Worm (Caenorhabditis elegans) whole organism, midembryonic: ENCODE data around the gene aex-4.
A peak's percentile ranks its signal among the peaks of the same experiment; 100 is the strongest.

Source experiments
- T22C8.4 ChIP-seq: fragments of 200-800 bp; sonication (Bioruptor generic); IDR thresholded peaks from 2 replicates; pipeline ENCODE4 v1.3.6; 2022; ENCODE audit warnings: missing genetic modification characterization, missing compliant biosample characterization
- cog-1 ChIP-seq: sonication (generic microtip); optimal IDR thresholded peaks from 2 replicates; lab custom pipeline; 2016; ENCODE audit warnings: missing genetic modification characterization, missing compliant biosample characterization
- flt-1 ChIP-seq: fragments of 200-800 bp; sonication (Bioruptor generic); IDR thresholded peaks from 2 replicates; pipeline ENCODE4 v1.3.6; 2022; ENCODE audit warnings: missing genetic modification characterization, missing compliant biosample characterization
- klf-2 ChIP-seq: fragments of 200-800 bp; sonication (Bioruptor generic); conservative IDR thresholded peaks from 2 replicates; pipeline ENCODE4 v1.3.6; 2022; ENCODE audit warnings: missing genetic modification reagents, missing genetic modification characterization, missing compliant biosample characterization
- med-1 ChIP-seq: sonication (generic microtip); optimal IDR thresholded peaks from 2 replicates; lab custom pipeline; 2017; ENCODE audit warnings: missing genetic modification characterization, mild to moderate bottlenecking, missing compliant biosample characterization, antibody characterized with exemption, missing genetic modification reagents; ENCODE audit not compliant: insufficient read depth
- ref-1 ChIP-seq: fragments of 200-800 bp; sonication (Bioruptor generic); conservative IDR thresholded peaks from 2 replicates; pipeline ENCODE4 v1.3.6; 2022; ENCODE audit warnings: missing genetic modification reagents, missing genetic modification characterization, missing compliant biosample characterization
- tab-1 ChIP-seq: fragments of 200-800 bp; sonication (Bioruptor generic); IDR thresholded peaks from 2 replicates; pipeline ENCODE4 v1.3.6; 2022; ENCODE audit warnings: missing genetic modification characterization, missing compliant biosample characterization
- ztf-23 ChIP-seq: fragments of 200-800 bp; sonication (Bioruptor generic); IDR thresholded peaks from 2 replicates; pipeline ENCODE4 v1.3.6; 2022; ENCODE audit warnings: missing genetic modification reagents, missing genetic modification characterization, missing compliant biosample characterization
- ztf-29 ChIP-seq: fragments of 200-800 bp; sonication (Bioruptor generic); IDR thresholded peaks from 2 replicates; pipeline ENCODE4 v1.3.6; 2022; ENCODE audit warnings: missing genetic modification reagents, missing genetic modification characterization, missing compliant biosample characterization

aex-4 gene

DNA sequence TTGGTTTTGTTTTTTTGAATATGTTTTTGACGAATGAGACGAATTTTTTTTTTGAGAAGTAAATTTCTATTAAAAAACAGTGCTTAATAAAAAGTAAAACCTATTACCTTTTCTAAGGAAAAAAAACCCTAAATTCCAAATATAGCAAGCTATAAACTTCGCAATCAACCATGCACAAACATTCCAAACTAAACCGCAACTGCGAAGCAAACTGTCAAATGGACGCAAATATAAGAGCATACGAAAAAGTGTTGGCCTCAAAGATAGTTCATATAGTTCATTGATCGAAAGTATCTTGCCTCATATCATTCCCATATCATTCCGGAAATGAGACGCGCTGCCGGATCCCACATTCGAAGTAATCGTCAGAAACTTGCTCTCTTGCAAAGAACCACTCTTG is 32.5 kb upstream of the aex-4 start, which contains the start of gene C01C4.3:
TSS of gene C01C4.3 (plus strand) at position 301 of the 400 bp plus-strand sequence.
- TF ChIP-seq tab-1 (GFP tag; lab: Robert Waterston, UW) (no peak), cog-1 (tag; lab: Kevin White, UChicago) (no peak), T22C8.4 (GFP tag; lab: Robert Waterston, UW) (no peak), ztf-29 (GFP tag; lab: Robert Waterston, UW) (no peak), ref-1 (no peak), ztf-23 (GFP tag; lab: Robert Waterston, UW) (no peak), klf-2 (GFP tag; lab: Robert Waterston, UW) (no peak), flt-1 (GFP tag; lab: Robert Waterston, UW) (no peak), med-1 (GFP tag; lab: Kevin White, UChicago) (no peak)

ce11 chrX:3697623-3698022 is 31.5 kb upstream of the aex-4 start:
- peak; percentile 94 for TF ChIP-seq tab-1 (GFP tag; lab: Robert Waterston, UW)
- peak; percentile 92 for TF ChIP-seq klf-2 (GFP tag; lab: Robert Waterston, UW)
- peak; percentile 90 for TF ChIP-seq cog-1 (tag; lab: Kevin White, UChicago)
- TF ChIP-seq T22C8.4 (GFP tag; lab: Robert Waterston, UW) = peak; percentile 89
- TF ChIP-seq med-1 (GFP tag; lab: Kevin White, UChicago) = peak; percentile 62
- TF ChIP-seq ztf-23 (GFP tag; lab: Robert Waterston, UW) = peak; percentile 91
- TF ChIP-seq ztf-29 (GFP tag; lab: Robert Waterston, UW) = peak; percentile 88
- TF ChIP-seq flt-1 (GFP tag; lab: Robert Waterston, UW) = peak; percentile 96
- TF ChIP-seq ref-1 = peak; percentile 87

DNA sequence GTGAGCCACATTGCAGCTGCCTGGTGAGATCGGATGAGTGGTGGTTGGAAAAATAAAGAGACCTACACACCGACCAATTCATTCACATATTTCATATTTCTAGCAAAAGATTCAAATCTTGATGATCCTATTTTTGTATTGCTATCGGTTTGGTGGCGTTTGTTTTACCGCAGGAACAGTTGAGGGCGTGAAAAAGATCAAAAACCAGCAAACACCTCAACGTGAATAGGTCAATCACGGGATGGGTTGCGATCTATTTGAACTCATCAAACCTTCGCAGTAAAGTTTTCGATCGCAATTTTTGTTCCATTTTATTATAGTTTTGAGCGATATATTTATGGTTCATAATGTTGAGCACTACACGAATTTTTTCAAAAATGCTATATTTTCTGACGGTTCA is 27.2 kb upstream of the aex-4 start:
- no peak for TF ChIP-seq flt-1 (GFP tag; lab: Robert Waterston, UW)
- no peak for TF ChIP-seq klf-2 (GFP tag; lab: Robert Waterston, UW)
- TF ChIP-seq ztf-29 (GFP tag; lab: Robert Waterston, UW) = no peak
- TF ChIP-seq T22C8.4 (GFP tag; lab: Robert Waterston, UW) = no peak
- TF ChIP-seq ztf-23 (GFP tag; lab: Robert Waterston, UW) = no peak
- no peak for TF ChIP-seq tab-1 (GFP tag; lab: Robert Waterston, UW)
- no peak for TF ChIP-seq cog-1 (tag; lab: Kevin White, UChicago)
- TF ChIP-seq ref-1 = no peak
- TF ChIP-seq med-1 (GFP tag; lab: Kevin White, UChicago) = no peak

DNA sequence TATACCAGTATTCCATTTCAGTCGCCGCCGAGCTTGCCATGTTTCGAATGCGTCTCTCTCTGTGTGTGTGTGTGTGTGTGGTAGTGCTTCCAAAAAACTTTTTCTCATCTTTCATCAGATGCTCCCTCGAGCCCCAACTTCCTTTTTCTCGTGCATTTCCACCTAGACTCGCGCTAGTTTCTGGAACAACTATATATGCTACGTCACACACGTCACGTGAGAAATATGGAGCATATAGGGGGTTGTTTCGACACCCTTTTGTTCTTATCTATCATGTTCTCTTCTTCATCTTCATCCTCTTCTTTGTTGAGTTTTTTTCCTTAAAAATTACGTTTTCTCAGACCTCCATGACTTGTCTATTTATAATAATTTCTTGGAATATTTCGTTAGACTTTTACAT is 23.8 kb upstream of the aex-4 start:
- TF ChIP-seq ztf-29 (GFP tag; lab: Robert Waterston, UW) = no peak
- no peak for TF ChIP-seq ref-1
- no peak for TF ChIP-seq tab-1 (GFP tag; lab: Robert Waterston, UW)

DNA sequence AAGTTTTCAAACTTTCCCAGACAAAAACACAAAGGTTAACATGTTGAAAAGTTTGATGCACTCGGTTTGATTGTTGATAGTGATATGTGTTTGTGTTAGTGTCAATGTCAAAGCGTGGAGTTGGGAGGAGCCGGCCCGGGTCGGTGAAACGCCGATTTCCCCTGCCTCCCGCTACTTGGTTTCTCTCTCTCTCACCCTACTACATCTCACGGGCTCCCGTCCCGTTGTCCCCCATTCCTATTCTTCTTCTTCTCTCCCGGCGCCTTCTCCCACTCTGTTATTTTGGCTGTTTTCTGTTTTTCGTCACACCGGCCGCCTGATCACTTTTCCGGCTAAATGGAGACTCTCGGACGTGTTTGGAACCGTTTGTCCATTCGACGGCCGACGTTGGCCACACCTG is 22.8 kb upstream of the aex-4 start:
- TF ChIP-seq flt-1 (GFP tag; lab: Robert Waterston, UW) (no peak), med-1 (GFP tag; lab: Kevin White, UChicago) (no peak), ztf-23 (GFP tag; lab: Robert Waterston, UW) (no peak), ztf-29 (GFP tag; lab: Robert Waterston, UW) (no peak), cog-1 (tag; lab: Kevin White, UChicago) (no peak), tab-1 (GFP tag; lab: Robert Waterston, UW) (no peak), ref-1 (no peak), T22C8.4 (GFP tag; lab: Robert Waterston, UW) (no peak), klf-2 (GFP tag; lab: Robert Waterston, UW) (no peak)

DNA sequence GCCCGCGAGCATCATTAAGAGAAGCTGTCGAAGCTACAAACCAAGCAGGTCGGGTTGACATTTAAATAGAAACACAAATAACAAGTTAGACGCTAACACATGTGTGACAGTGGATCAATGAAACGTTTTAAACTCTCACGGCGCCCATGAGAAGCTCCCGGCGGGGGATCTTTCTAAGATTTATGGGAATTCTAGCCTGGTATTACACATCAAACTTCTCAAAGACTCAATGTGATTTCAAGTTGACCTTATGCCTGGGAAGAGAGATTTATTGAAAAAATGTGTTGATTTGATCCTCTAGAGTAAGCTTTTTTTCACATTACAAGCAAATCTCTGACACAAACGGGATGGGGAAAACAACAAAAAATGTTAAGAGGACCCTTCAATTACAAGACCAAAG is 19.3 kb upstream of the aex-4 start:
- TF ChIP-seq ztf-23 (GFP tag; lab: Robert Waterston, UW) = no peak
- no peak for TF ChIP-seq flt-1 (GFP tag; lab: Robert Waterston, UW)
- TF ChIP-seq cog-1 (tag; lab: Kevin White, UChicago) = no peak
- TF ChIP-seq med-1 (GFP tag; lab: Kevin White, UChicago) = no peak
- no peak for TF ChIP-seq klf-2 (GFP tag; lab: Robert Waterston, UW)
- TF ChIP-seq T22C8.4 (GFP tag; lab: Robert Waterston, UW) = no peak
- TF ChIP-seq ztf-29 (GFP tag; lab: Robert Waterston, UW) = no peak
- TF ChIP-seq ref-1 = no peak
- no peak for TF ChIP-seq tab-1 (GFP tag; lab: Robert Waterston, UW)

ce11 chrX:3711581-3712101 is 17.4 kb upstream of the aex-4 start:
- TF ChIP-seq ztf-29 (GFP tag; lab: Robert Waterston, UW) = no peak
- no peak for TF ChIP-seq flt-1 (GFP tag; lab: Robert Waterston, UW)
- TF ChIP-seq klf-2 (GFP tag; lab: Robert Waterston, UW) = no peak
- no peak for TF ChIP-seq ref-1
- no peak for TF ChIP-seq ztf-23 (GFP tag; lab: Robert Waterston, UW)
- no peak for TF ChIP-seq T22C8.4 (GFP tag; lab: Robert Waterston, UW)
- no peak for TF ChIP-seq med-1 (GFP tag; lab: Kevin White, UChicago)
- no peak for TF ChIP-seq cog-1 (tag; lab: Kevin White, UChicago)
- TF ChIP-seq tab-1 (GFP tag; lab: Robert Waterston, UW) = no peak

DNA sequence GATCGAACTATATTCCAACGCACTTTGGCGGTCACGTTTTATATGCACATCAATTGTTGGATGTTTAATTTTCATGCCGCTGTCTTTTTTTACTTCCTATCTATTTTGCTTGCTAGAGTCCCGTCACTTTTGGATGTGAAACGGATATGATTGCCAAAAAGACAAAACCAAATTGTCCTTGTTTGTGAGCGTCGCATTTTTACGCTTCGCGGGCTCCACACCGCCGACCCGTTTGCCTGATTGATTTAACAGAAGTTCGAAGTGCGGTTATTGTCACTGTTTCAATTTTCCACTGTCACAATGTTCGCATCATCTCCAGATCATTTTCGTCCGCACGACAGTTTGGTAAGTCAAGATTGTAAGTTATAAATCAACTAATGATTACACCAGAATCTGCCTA is 14.3 kb upstream of the aex-4 start, which contains the start of gene C01C4.2:
TSS of gene C01C4.2 (plus strand) at position 301 of the 400 bp plus-strand sequence.
- TF ChIP-seq flt-1 (GFP tag; lab: Robert Waterston, UW) (no peak), ref-1 (no peak), T22C8.4 (GFP tag; lab: Robert Waterston, UW) (no peak)

DNA sequence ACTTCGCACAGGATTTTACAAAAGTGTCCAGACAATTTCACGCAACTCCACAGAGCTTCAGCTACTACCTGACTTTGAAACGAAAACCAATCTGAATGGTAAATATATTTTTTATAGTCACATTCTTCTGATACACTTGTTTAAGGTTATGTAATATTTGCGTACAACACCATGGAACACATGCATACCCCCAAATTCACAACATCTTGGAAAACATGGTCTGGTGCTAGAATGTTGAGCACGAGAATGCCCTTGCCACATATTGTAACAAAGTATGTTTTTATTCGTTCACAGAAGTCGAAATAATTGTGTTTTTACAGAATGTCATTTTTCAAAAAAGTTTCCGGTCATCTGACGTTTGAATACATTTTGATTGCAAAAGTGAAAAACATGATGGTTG is 13.2 kb upstream of the aex-4 start:
- TF ChIP-seq tab-1 (GFP tag; lab: Robert Waterston, UW) (no peak), ztf-29 (GFP tag; lab: Robert Waterston, UW) (no peak), flt-1 (GFP tag; lab: Robert Waterston, UW) (no peak), klf-2 (GFP tag; lab: Robert Waterston, UW) (no peak), ref-1 (no peak), T22C8.4 (GFP tag; lab: Robert Waterston, UW) (no peak), ztf-23 (GFP tag; lab: Robert Waterston, UW) (no peak), cog-1 (tag; lab: Kevin White, UChicago) (no peak), med-1 (GFP tag; lab: Kevin White, UChicago) (no peak)
